Worm (Caenorhabditis elegans) whole organism, L1 larva: ENCODE measurements around the gene B0393.9.

Source experiments
- dpl-1 ChIP-seq, 3 experiments: fragments of 150-350 bp in 2 of 3; sonication (generic microtip) in 1 of 3; optimal IDR thresholded peaks; 2 replicates each; lab custom pipeline; 2014 to 2017; ENCODE audit warnings: missing biosample characterization in 3 of 3, missing genetic modification characterization in 3 of 3, missing genetic modification reagents in 3 of 3
- fos-1 ChIP-seq: fragments of 150-350 bp; optimal IDR thresholded peaks from 2 replicates; lab custom pipeline; 2014; ENCODE audit warnings: missing biosample characterization, missing genetic modification characterization
- isw-1 ChIP-seq: fragments of 200-800 bp; sonication (Bioruptor generic); IDR thresholded peaks from 2 replicates; pipeline ENCODE4 v1.3.6; 2022; ENCODE audit warnings: missing genetic modification characterization, missing compliant biosample characterization
- lin-15B ChIP-seq: fragments of 150-350 bp; sonication (generic microtip); optimal IDR thresholded peaks from 3 replicates; lab custom pipeline; 2014; ENCODE audit warnings: missing biosample characterization, missing genetic modification characterization
- nhr-237 ChIP-seq: fragments of 150-350 bp; optimal IDR thresholded peaks from 2 replicates; lab custom pipeline; 2014; ENCODE audit warnings: missing biosample characterization, missing genetic modification characterization
- nhr-77 ChIP-seq: fragments of 150-350 bp; optimal IDR thresholded peaks from 2 replicates; lab custom pipeline; 2014; ENCODE audit warnings: missing biosample characterization, missing genetic modification characterization
- nhr-90 ChIP-seq: sonication (generic microtip); optimal IDR thresholded peaks from 2 replicates; lab custom pipeline; 2016; ENCODE audit warnings: mild to moderate bottlenecking, missing genetic modification characterization, missing compliant biosample characterization; ENCODE audit not compliant: poor library complexity
- pag-3 ChIP-seq: sonication (generic microtip); optimal IDR thresholded peaks from 2 replicates; lab custom pipeline; 2017; ENCODE audit warnings: missing genetic modification characterization, mild to moderate bottlenecking, missing compliant biosample characterization, antibody characterized with exemption, borderline replicate concordance; ENCODE audit not compliant: insufficient read depth
- snu-23 ChIP-seq: sonication (generic microtip); optimal IDR thresholded peaks from 2 replicates; lab custom pipeline; 2016; ENCODE audit warnings: missing genetic modification characterization, missing compliant biosample characterization
- unc-130 ChIP-seq: fragments of 150-350 bp; optimal IDR thresholded peaks from 2 replicates; lab custom pipeline; 2017; ENCODE audit warnings: missing biosample characterization, missing genetic modification characterization, inconsistent platforms
- unc-30 ChIP-seq: sonication (generic microtip); optimal IDR thresholded peaks from 2 replicates; lab custom pipeline; 2017; ENCODE audit warnings: missing biosample characterization, missing genetic modification characterization
- ztf-4 ChIP-seq: fragments of 150-350 bp; optimal IDR thresholded peaks from 2 replicates; lab custom pipeline; 2014; ENCODE audit warnings: missing biosample characterization, missing genetic modification characterization

DNA sequence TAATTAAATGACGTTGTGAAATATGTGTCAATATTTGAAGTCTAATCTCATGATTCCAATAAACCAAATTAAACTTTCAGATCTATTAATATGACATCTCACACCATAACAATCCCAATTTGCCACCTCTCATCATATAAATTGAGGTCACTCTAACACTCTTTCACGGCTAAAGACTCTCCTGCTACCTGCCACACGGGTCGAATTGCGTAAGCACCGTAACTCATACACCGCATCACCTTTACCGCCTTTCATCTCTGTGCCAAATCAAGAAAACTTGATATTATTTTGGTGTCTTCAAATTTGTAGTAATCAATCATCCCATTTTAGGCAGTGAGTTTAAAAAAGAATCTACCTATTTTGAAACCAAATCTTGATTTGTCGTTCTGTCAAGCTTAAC is 26.4 kb upstream of the B0393.9 start:
- TF ChIP-seq unc-30 (tag; lab: Kevin White, UChicago) (no peak), fos-1 (no peak), nhr-237 (tag; lab: Kevin White, UChicago) (no peak), dpl-1 (GFP tag; optimal IDR thresholded peaks at IDR 0.05; lab: Kevin White, UChicago) (no peak), snu-23 (GFP tag; lab: Kevin White, UChicago) (no peak), isw-1 (no peak), lin-15B (tag; lab: Kevin White, UChicago) (no peak), ztf-4 (tag; lab: Kevin White, UChicago) (no peak), nhr-77 (tag; lab: Kevin White, UChicago) (no peak), pag-3 (no peak), nhr-90 (tag; lab: Kevin White, UChicago) (no peak), unc-130 (no peak)
